Fruit fly (Drosophila melanogaster) whole organism, wandering third instar larva: ENCODE results near the gene PTPMT1.

Experiments
- Abd-B ChIP-seq: fragments of >200 bp; optimal IDR thresholded peaks from 2 replicates; lab custom pipeline; 2017; ENCODE audit warnings: missing biosample characterization, missing genetic modification characterization
- CG32264 ChIP-seq: fragments of 200-800 bp; sonication (Bioruptor generic); optimal IDR thresholded peaks from 2 replicates; lab custom pipeline; 2016; ENCODE audit warnings: missing biosample characterization, missing genetic modification characterization
- CG9705 ChIP-seq: fragments of 200-800 bp; sonication (Bioruptor generic); optimal IDR thresholded peaks from 2 replicates; lab custom pipeline; 2018; ENCODE audit warnings: missing biosample characterization, mild to moderate bottlenecking, missing genetic modification characterization
- CrebA ChIP-seq: fragments of 200-800 bp; sonication (Bioruptor generic); optimal IDR thresholded peaks from 2 replicates; lab custom pipeline; 2016; ENCODE audit warnings: missing biosample characterization, mild to moderate bottlenecking, missing genetic modification characterization, borderline replicate concordance
- Dfd ChIP-seq: fragments of >200 bp; optimal IDR thresholded peaks from 2 replicates; lab custom pipeline; 2017; ENCODE audit warnings: missing biosample characterization, missing genetic modification characterization
- Dif ChIP-seq: fragments of 200-275, 200-300 bp; sonication (Bioruptor generic); optimal IDR thresholded peaks from 2 replicates; lab custom pipeline; 2018; ENCODE audit warnings: missing biosample characterization, missing genetic modification characterization; ENCODE audit not compliant: partially characterized antibody
- GATAd ChIP-seq: sonication (Bioruptor generic); optimal IDR thresholded peaks from 2 replicates; lab custom pipeline; 2016; ENCODE audit warnings: missing biosample characterization, missing genetic modification characterization
- HLH106 ChIP-seq: fragments of 200-800 bp; optimal IDR thresholded peaks from 3 replicates; lab custom pipeline; 2019; ENCODE audit warnings: missing biosample characterization, mild to moderate bottlenecking, missing genetic modification characterization, moderate library complexity
- Hnf4 ChIP-seq: fragments of 200-800 bp; sonication (Bioruptor generic); optimal IDR thresholded peaks from 2 replicates; lab custom pipeline; 2016; ENCODE audit warnings: missing biosample characterization, mild to moderate bottlenecking, missing genetic modification characterization
- Hr78 ChIP-seq: fragments of >200 bp; optimal IDR thresholded peaks from 2 replicates; lab custom pipeline; 2017; ENCODE audit warnings: missing biosample characterization, missing genetic modification characterization
- Hr83 ChIP-seq: fragments of 200-300 bp; sonication (Bioruptor generic); optimal IDR thresholded peaks from 2 replicates; lab custom pipeline; 2016; ENCODE audit warnings: missing biosample characterization, mild to moderate bottlenecking, missing genetic modification characterization, moderate library complexity; ENCODE audit not compliant: poor library complexity, severe bottlenecking
- Jra ChIP-seq: sonication (Bioruptor generic); optimal IDR thresholded peaks from 2 replicates; lab custom pipeline; 2016; ENCODE audit warnings: missing biosample characterization, missing genetic modification characterization
- Mio ChIP-seq: sonication (Bioruptor generic); optimal IDR thresholded peaks from 2 replicates; lab custom pipeline; 2016; ENCODE audit warnings: missing biosample characterization, missing genetic modification characterization
- Myc ChIP-seq: fragments of >200 bp; optimal IDR thresholded peaks from 2 replicates; lab custom pipeline; 2017
- N ChIP-seq: fragments of >200 bp; optimal IDR thresholded peaks from 2 replicates; lab custom pipeline; 2018; ENCODE audit warnings: missing biosample characterization, missing external identifiers, missing genetic modification characterization
- OdsH ChIP-seq: fragments of 200-800 bp; sonication (Bioruptor generic); optimal IDR thresholded peaks from 2 replicates; lab custom pipeline; 2016; ENCODE audit warnings: missing biosample characterization, mild to moderate bottlenecking, missing genetic modification characterization
- Rel ChIP-seq, 2 experiments: fragments of 200-800 bp; sonication (Bioruptor generic) in 1 of 2; optimal IDR thresholded peaks; 2 replicates in 1 of 2; 3 replicates in 1 of 2; lab custom pipeline; 2016 to 2019; ENCODE audit warnings: mild to moderate bottlenecking in 2 of 2, missing biosample characterization in 2 of 2, missing genetic modification characterization in 2 of 2, moderate library complexity in 1 of 2
- Sp1 ChIP-seq: fragments of 200-800 bp; sonication (Bioruptor generic); optimal IDR thresholded peaks from 3 replicates; lab custom pipeline; 2019; ENCODE audit warnings: missing biosample characterization, mild to moderate bottlenecking, missing genetic modification characterization, moderate library complexity
- Vsx2 ChIP-seq: fragments of 200-300, 225-300 bp; sonication (Bioruptor generic); optimal IDR thresholded peaks from 2 replicates; lab custom pipeline; 2018; ENCODE audit warnings: missing biosample characterization, missing genetic modification characterization; ENCODE audit not compliant: partially characterized antibody
- br ChIP-seq: fragments of 200-800 bp; sonication (Bioruptor generic); optimal IDR thresholded peaks from 2 replicates; lab custom pipeline; 2016; ENCODE audit warnings: missing biosample characterization, missing genetic modification characterization
- brk ChIP-seq: fragments of 200-800 bp; sonication (Bioruptor generic); optimal IDR thresholded peaks from 2 replicates; lab custom pipeline; 2016; ENCODE audit warnings: missing biosample characterization, mild to moderate bottlenecking, missing genetic modification characterization
- dl ChIP-seq, 2 experiments: fragments of 175-275, 200-275 bp in 1 of 2; fragments of 200-275 bp in 1 of 2; sonication (Bioruptor generic); optimal IDR thresholded peaks; lab custom pipeline; 2018; ENCODE audit warnings: mild to moderate bottlenecking in 2 of 2, missing biosample characterization in 2 of 2, missing genetic modification characterization in 2 of 2, moderate library complexity in 2 of 2; ENCODE audit not compliant: partially characterized antibody in 2 of 2, insufficient read depth in 1 of 2
- dmrt93B ChIP-seq: fragments of 200-800 bp; sonication (Bioruptor generic); optimal IDR thresholded peaks from 2 replicates; lab custom pipeline; 2018; ENCODE audit warnings: missing biosample characterization, mild to moderate bottlenecking, missing genetic modification characterization
- ey ChIP-seq: fragments of 200-800 bp; sonication (Bioruptor generic); optimal IDR thresholded peaks from 2 replicates; lab custom pipeline; 2016; ENCODE audit warnings: missing biosample characterization, missing genetic modification characterization
- foxo ChIP-seq, 2 experiments: fragments of 200-800 bp; sonication (Bioruptor generic); optimal IDR thresholded peaks; 2 replicates in 1 of 2; 3 replicates in 1 of 2; lab custom pipeline; 2016 to 2017; ENCODE audit warnings: missing biosample characterization in 2 of 2, missing genetic modification characterization in 2 of 2
- fru ChIP-seq: fragments of 200-800 bp; sonication (Bioruptor generic); optimal IDR thresholded peaks from 3 replicates; lab custom pipeline; 2016; ENCODE audit warnings: missing biosample characterization, mild to moderate bottlenecking, missing genetic modification characterization
- h ChIP-seq: fragments of 200-800 bp; sonication (Bioruptor generic); optimal IDR thresholded peaks from 3 replicates; lab custom pipeline; 2016; ENCODE audit warnings: missing biosample characterization, mild to moderate bottlenecking, missing genetic modification characterization
- jim ChIP-seq: fragments of 175-275, 200-325 bp; sonication (Bioruptor generic); optimal IDR thresholded peaks from 2 replicates; lab custom pipeline; 2016; ENCODE audit warnings: missing biosample characterization, mild to moderate bottlenecking, missing genetic modification characterization
- lola ChIP-seq: fragments of >200 bp; optimal IDR thresholded peaks from 2 replicates; lab custom pipeline; 2017; ENCODE audit warnings: missing biosample characterization, missing genetic modification characterization
- pan ChIP-seq: fragments of >200 bp; optimal IDR thresholded peaks from 2 replicates; lab custom pipeline; 2017
- psq ChIP-seq: fragments of 200-800 bp; sonication (Bioruptor generic); optimal IDR thresholded peaks from 3 replicates; lab custom pipeline; 2017; ENCODE audit warnings: missing biosample characterization, mild to moderate bottlenecking, missing genetic modification characterization, moderate library complexity
- rgr ChIP-seq: fragments of 200-800 bp; sonication (Bioruptor generic); optimal IDR thresholded peaks from 3 replicates; lab custom pipeline; 2016; ENCODE audit warnings: missing biosample characterization, mild to moderate bottlenecking, missing genetic modification characterization
- sage ChIP-seq: fragments of 200-800 bp; sonication (Bioruptor generic); optimal IDR thresholded peaks from 2 replicates; lab custom pipeline; 2016; ENCODE audit warnings: missing biosample characterization, mild to moderate bottlenecking, missing genetic modification characterization
- tai ChIP-seq: sonication (Bioruptor generic); optimal IDR thresholded peaks from 2 replicates; lab custom pipeline; 2016; ENCODE audit warnings: missing biosample characterization, missing genetic modification characterization
- usp ChIP-seq: fragments of >200 bp; optimal IDR thresholded peaks from 2 replicates; lab custom pipeline; 2017; ENCODE audit warnings: missing biosample characterization, missing genetic modification characterization

Gene PTPMT1

dm6 chr3R:23714852-23715251 lies 43.3 kb upstream of the PTPMT1 start:
- peak; percentile 84 for TF ChIP-seq CrebA (GFP tag; lab: Kevin White, UChicago)
- no peak for TF ChIP-seq Mio (GFP tag; lab: Kevin White, UChicago)
- no peak for TF ChIP-seq dl (GFP tag; optimal IDR thresholded peaks at IDR 0.05; lab: Kevin White, UChicago; ENCODE audit: insufficient read depth in 1 of 2, partially characterized antibody in 2 of 2)

dm6 chr3R:23718297-23718941 lies 39.7 kb upstream of the PTPMT1 start, which contains the start of gene nau:
nau (minus strand) TSS chr3R:23718357.
- TF ChIP-seq tai (GFP tag; lab: Kevin White, UChicago) (no peak), rgr (GFP tag; lab: Kevin White, UChicago) (no peak), lola (GFP tag; lab: Kevin White, UChicago) (no peak), Dfd (GFP tag; lab: Kevin White, UChicago) (no peak), sage (GFP tag; lab: Kevin White, UChicago) (no peak), foxo (GFP tag; optimal IDR thresholded peaks at IDR 0.05; lab: Kevin White, UChicago) (no peak), dl (GFP tag; optimal IDR thresholded peaks at IDR 0.05; lab: Kevin White, UChicago; ENCODE audit: insufficient read depth in 1 of 2, partially characterized antibody in 2 of 2) (no peak), pan (lab: Kevin White, UChicago) (no peak), Hr83 (GFP tag; lab: Kevin White, UChicago) (no peak), Myc (lab: Kevin White, UChicago) (no peak), usp (GFP tag; lab: Kevin White, UChicago) (no peak), Jra (GFP tag; lab: Kevin White, UChicago) (no peak), brk (no peak), br (no peak), Hr78 (GFP tag; lab: Kevin White, UChicago) (no peak), GATAd (GFP tag; lab: Kevin White, UChicago) (no peak)

- TF ChIP-seq OdsH (GFP tag; lab: Kevin White, UChicago), result no peak
- no peak for TF ChIP-seq tai (GFP tag; lab: Kevin White, UChicago)
- TF ChIP-seq Hr78 (GFP tag; lab: Kevin White, UChicago), result no peak
- TF ChIP-seq N, result no peak
- TF ChIP-seq Myc (lab: Kevin White, UChicago), result no peak
- TF ChIP-seq, all 38 proteins: peak for 0
Measured at dm6 chr3R:23721525-23721924, 36.6 kb upstream of the PTPMT1 start, which contains the start of gene CG10232. CG10232 (minus strand) TSS chr3R:23721625.

- TF ChIP-seq Jra (GFP tag; lab: Kevin White, UChicago) (no peak), Hr83 (GFP tag; lab: Kevin White, UChicago) (no peak), Dif (GFP tag; lab: Kevin White, UChicago) (no peak), CG32264 (GFP tag; lab: Kevin White, UChicago) (no peak), Sp1 (GFP tag; lab: Kevin White, UChicago) (no peak), rgr (GFP tag; lab: Kevin White, UChicago) (peak; percentile 17), Hnf4 (GFP tag; lab: Kevin White, UChicago) (peak; percentile 23), Rel (GFP tag; optimal IDR thresholded peaks at IDR 0.05; lab: Kevin White, UChicago) (no peak), Rel (tag; optimal IDR thresholded peaks at IDR 0.05; lab: Kevin White, UChicago) (no peak), brk (peak; percentile 44), Hr78 (GFP tag; lab: Kevin White, UChicago) (no peak), foxo (GFP tag; optimal IDR thresholded peaks at IDR 0.05; lab: Kevin White, UChicago) (peak in 1 of 2 experiments; percentile 49), jim (GFP tag; lab: Kevin White, UChicago) (no peak), GATAd (GFP tag; lab: Kevin White, UChicago) (no peak), Abd-B (GFP tag; lab: Kevin White, UChicago) (no peak), OdsH (GFP tag; lab: Kevin White, UChicago) (no peak), dl (GFP tag; optimal IDR thresholded peaks at IDR 0.05; lab: Kevin White, UChicago; ENCODE audit: insufficient read depth in 1 of 2, partially characterized antibody in 2 of 2) (no peak), N (no peak), dmrt93B (GFP tag; lab: Kevin White, UChicago) (peak; percentile 25), fru (GFP tag; lab: Kevin White, UChicago) (peak; percentile 30), CrebA (GFP tag; lab: Kevin White, UChicago) (peak; percentile 6), psq (GFP tag; lab: Kevin White, UChicago) (no peak), Dfd (GFP tag; lab: Kevin White, UChicago) (no peak), h (GFP tag; lab: Kevin White, UChicago) (peak; percentile 41), Vsx2 (GFP tag; lab: Kevin White, UChicago) (peak; percentile 1), ey (GFP tag; lab: Kevin White, UChicago) (no peak), HLH106 (tag; lab: Kevin White, UChicago) (peak; percentile 39), CG9705 (peak; percentile 8), sage (GFP tag; lab: Kevin White, UChicago) (no peak), br (no peak)
Measured at dm6 chr3R:23721936-23722335, 36.2 kb upstream of the PTPMT1 start.
